Fruit fly (Drosophila melanogaster) whole organism, adult: ENCODE measurements around the gene Nnk.

Experiments
- CG11617 ChIP-seq: fragments of 200-800 bp; sonication (Bioruptor generic); optimal IDR thresholded peaks from 2 replicates; lab custom pipeline; 2017; ENCODE audit warnings: mild to moderate bottlenecking, missing biosample characterization, missing genetic modification reagents, missing genetic modification characterization
- CG12768 ChIP-seq: fragments of 200-800 bp; sonication (Bioruptor generic); optimal IDR thresholded peaks from 2 replicates; lab custom pipeline; 2017; ENCODE audit warnings: missing biosample characterization, missing genetic modification characterization, mild to moderate bottlenecking, moderate library complexity, missing genetic modification reagents
- CG14711 ChIP-seq: fragments of 200-800 bp; sonication (Bioruptor generic); optimal IDR thresholded peaks from 2 replicates; lab custom pipeline; 2018; ENCODE audit warnings: missing biosample characterization, mild to moderate bottlenecking, missing genetic modification characterization, moderate library complexity
- CG1620 ChIP-seq: fragments of 200-800 bp; sonication (Bioruptor generic); optimal IDR thresholded peaks from 2 replicates; lab custom pipeline; 2016; ENCODE audit warnings: missing biosample characterization, missing genetic modification characterization
- CG33017 ChIP-seq: fragments of 200-800 bp; sonication (Bioruptor generic); optimal IDR thresholded peaks from 2 replicates; lab custom pipeline; 2018; ENCODE audit warnings: missing biosample characterization, mild to moderate bottlenecking, missing genetic modification characterization, moderate library complexity
- CG5204 ChIP-seq: fragments of 200-800 bp; sonication (Bioruptor generic); optimal IDR thresholded peaks from 2 replicates; lab custom pipeline; 2016; ENCODE audit warnings: missing biosample characterization, missing genetic modification characterization
- CG7045 ChIP-seq: fragments of 200-800 bp; sonication (Bioruptor generic); optimal IDR thresholded peaks from 2 replicates; lab custom pipeline; 2017; ENCODE audit warnings: missing biosample characterization, mild to moderate bottlenecking, missing genetic modification characterization
- CG7101 ChIP-seq: fragments of 200-800 bp; sonication (Bioruptor generic); optimal IDR thresholded peaks from 2 replicates; lab custom pipeline; 2018; ENCODE audit warnings: missing biosample characterization, mild to moderate bottlenecking, missing genetic modification characterization, moderate library complexity
- Clk ChIP-seq: fragments of 200-800 bp; sonication (Bioruptor generic); optimal IDR thresholded peaks from 2 replicates; lab custom pipeline; 2017; ENCODE audit warnings: missing biosample characterization, missing genetic modification characterization
- Crg-1 ChIP-seq: fragments of 200-800 bp; sonication (Bioruptor generic); optimal IDR thresholded peaks from 2 replicates; lab custom pipeline; 2016; ENCODE audit warnings: missing biosample characterization, missing genetic modification characterization
- Hr96 ChIP-seq: fragments of 200-800 bp; sonication (Bioruptor generic); optimal IDR thresholded peaks from 2 replicates; lab custom pipeline; 2016; ENCODE audit warnings: missing biosample characterization, missing genetic modification characterization
- Mnt ChIP-seq: fragments of 200-800 bp; sonication (Bioruptor generic); optimal IDR thresholded peaks from 2 replicates; lab custom pipeline; 2016; ENCODE audit warnings: missing biosample characterization, mild to moderate bottlenecking, missing genetic modification characterization
- bab1 ChIP-seq: fragments of 200-800 bp; sonication (Bioruptor generic); optimal IDR thresholded peaks from 3 replicates; lab custom pipeline; 2019; ENCODE audit warnings: missing biosample characterization, mild to moderate bottlenecking, missing genetic modification characterization, moderate library complexity
- cic ChIP-seq: fragments of 200-800 bp; sonication (Bioruptor generic); optimal IDR thresholded peaks from 2 replicates; lab custom pipeline; 2017; ENCODE audit warnings: missing biosample characterization, mild to moderate bottlenecking, missing genetic modification characterization, moderate library complexity
- cnc ChIP-seq, 2 experiments: fragments of >200 bp; optimal IDR thresholded peaks; 2 replicates each; lab custom pipeline; 2017
- kay ChIP-seq: fragments of 200-800 bp; sonication (Bioruptor generic); peaks from one replicate; lab custom pipeline; 2016; ENCODE audit warnings: missing biosample characterization, missing genetic modification characterization, borderline replicate concordance
- ovo ChIP-seq: fragments of 200-800 bp; sonication (Bioruptor generic); optimal IDR thresholded peaks from 2 replicates; lab custom pipeline; 2016; ENCODE audit warnings: missing biosample characterization, missing genetic modification characterization
- pad ChIP-seq: fragments of 200-800 bp; sonication (Bioruptor generic); optimal IDR thresholded peaks from 3 replicates; lab custom pipeline; 2017; ENCODE audit warnings: missing biosample characterization, missing genetic modification characterization, mild to moderate bottlenecking, moderate library complexity, missing genetic modification reagents
- tj ChIP-seq: fragments of 200-800 bp; sonication (Bioruptor generic); optimal IDR thresholded peaks from 3 replicates; lab custom pipeline; 2017; ENCODE audit warnings: missing biosample characterization, mild to moderate bottlenecking, missing genetic modification characterization, moderate library complexity
- toe ChIP-seq: fragments of 200-800 bp; sonication (Bioruptor generic); optimal IDR thresholded peaks from 2 replicates; lab custom pipeline; 2016; ENCODE audit warnings: missing biosample characterization, missing genetic modification characterization

Nnk gene

dm6 chr3R:17809014-17809413, 4.0 kb upstream of the Nnk start, which contains the start of gene Odj:
Gene Odj (minus strand): TSS chr3R:17809222.
- TF ChIP-seq bab1: peak; percentile 35
- no peak for TF ChIP-seq tj (GFP tag; lab: Kevin White, UChicago)
- TF ChIP-seq pad: no peak
- peak; percentile 10 for TF ChIP-seq CG7101
- peak; percentile 7 for TF ChIP-seq Mnt
- TF ChIP-seq toe: peak; percentile 26

- TF ChIP-seq Clk (GFP tag; lab: Kevin White, UChicago) (no peak), cic (GFP tag; lab: Kevin White, UChicago) (no peak), ovo (GFP tag; lab: Kevin White, UChicago) (peak; percentile 7), bab1 (peak; percentile 6), Mnt (no peak), pad (peak; percentile 3)
Measured at dm6 chr3R:17807035-17807606, 2.1 kb upstream of the Nnk start, which contains the start of gene CG17801. Gene CG17801 (minus strand): TSS chr3R:17807085.

- TF ChIP-seq CG7045 (GFP tag; lab: Kevin White, UChicago) (no peak), tj (GFP tag; lab: Kevin White, UChicago) (no peak), CG1620 (GFP tag; lab: Kevin White, UChicago) (no peak), Hr96 (GFP tag; lab: Kevin White, UChicago) (no peak), CG14711 (tag; lab: Kevin White, UChicago) (no peak), CG33017 (peak; percentile 14), toe (no peak), cic (GFP tag; lab: Kevin White, UChicago) (no peak), pad (no peak), ovo (GFP tag; lab: Kevin White, UChicago) (no peak), Crg-1 (GFP tag; lab: Kevin White, UChicago) (no peak), bab1 (no peak), Clk (GFP tag; lab: Kevin White, UChicago) (no peak), CG12768 (GFP tag; lab: Kevin White, UChicago) (peak; percentile 38), CG7101 (peak; percentile 33), Mnt (no peak), CG5204 (no peak), CG11617 (GFP tag; lab: Kevin White, UChicago) (no peak), kay (GFP tag; lab: Kevin White, UChicago) (no peak), cnc (optimal IDR thresholded peaks at IDR 0.05; lab: Kevin White, UChicago) (no peak)
Measured at dm6 chr3R:17803025-17803424, 2.0 kb downstream of the Nnk start, which contains the start of gene CG17806. Gene CG17806 (minus strand): TSS chr3R:17803260.

- no peak for TF ChIP-seq CG12768 (GFP tag; lab: Kevin White, UChicago)
Measured at dm6 chr3R:17801264-17801663, 3.8 kb downstream of the Nnk start, which contains the start of gene CG17803. Gene CG17803 (minus strand): TSS chr3R:17801512.

- peak; percentile 95 for TF ChIP-seq Clk (GFP tag; lab: Kevin White, UChicago)
- peak; percentile 88 for TF ChIP-seq Hr96 (GFP tag; lab: Kevin White, UChicago)
- TF ChIP-seq cic (GFP tag; lab: Kevin White, UChicago): peak; percentile 80
- peak; percentile 84 for TF ChIP-seq CG14711 (tag; lab: Kevin White, UChicago)
- TF ChIP-seq CG1620 (GFP tag; lab: Kevin White, UChicago): peak; percentile 99
- peak; percentile 85 for TF ChIP-seq CG11617 (GFP tag; lab: Kevin White, UChicago)
- peak; percentile 92 for TF ChIP-seq CG7045 (GFP tag; lab: Kevin White, UChicago)
- peak; percentile 93 for TF ChIP-seq Mnt
- peak; percentile 97 for TF ChIP-seq CG12768 (GFP tag; lab: Kevin White, UChicago)
- TF ChIP-seq toe: peak; percentile 93
- no peak for TF ChIP-seq cnc (optimal IDR thresholded peaks at IDR 0.05; lab: Kevin White, UChicago)
- TF ChIP-seq Crg-1 (GFP tag; lab: Kevin White, UChicago): peak; percentile 99
- peak; percentile 97 for TF ChIP-seq ovo (GFP tag; lab: Kevin White, UChicago)
- peak; percentile 36 for TF ChIP-seq tj (GFP tag; lab: Kevin White, UChicago)
- TF ChIP-seq pad: peak; percentile 94
- TF ChIP-seq CG33017: peak; percentile 81
- peak; percentile 39 for TF ChIP-seq bab1
- TF ChIP-seq CG5204: peak; percentile 92
- peak; percentile 97 for TF ChIP-seq kay (GFP tag; lab: Kevin White, UChicago)
- peak; percentile 93 for TF ChIP-seq CG7101
Measured at dm6 chr3R:17798211-17798737, 6.8 kb downstream of the Nnk start, which contains the start of gene CG7379. Gene CG7379 (minus strand): TSS chr3R:17798304.

- TF ChIP-seq ovo (GFP tag; lab: Kevin White, UChicago) (no peak), Mnt (no peak), Crg-1 (GFP tag; lab: Kevin White, UChicago) (no peak), cic (GFP tag; lab: Kevin White, UChicago) (no peak), Hr96 (GFP tag; lab: Kevin White, UChicago) (no peak), CG5204 (no peak), CG11617 (GFP tag; lab: Kevin White, UChicago) (no peak)
Measured at dm6 chr3R:17795561-17796170, 9.4 kb downstream of the Nnk start.

dm6 chr3R:17795075-17795420, 10.0 kb downstream of the Nnk start, which contains the start of gene pasi1:
Gene pasi1 (plus strand): TSS chr3R:17795075.
- TF ChIP-seq CG33017: no peak
- TF ChIP-seq kay (GFP tag; lab: Kevin White, UChicago): no peak
- no peak for TF ChIP-seq CG11617 (GFP tag; lab: Kevin White, UChicago)
- no peak for TF ChIP-seq cic (GFP tag; lab: Kevin White, UChicago)
- no peak for TF ChIP-seq CG12768 (GFP tag; lab: Kevin White, UChicago)
- no peak for TF ChIP-seq Crg-1 (GFP tag; lab: Kevin White, UChicago)
- TF ChIP-seq CG14711 (tag; lab: Kevin White, UChicago): no peak
- no peak for TF ChIP-seq ovo (GFP tag; lab: Kevin White, UChicago)
- TF ChIP-seq CG1620 (GFP tag; lab: Kevin White, UChicago): no peak
- no peak for TF ChIP-seq pad
- TF ChIP-seq CG7045 (GFP tag; lab: Kevin White, UChicago): no peak
- TF ChIP-seq tj (GFP tag; lab: Kevin White, UChicago): no peak
- no peak for TF ChIP-seq Mnt
